Worm (Caenorhabditis elegans): Measurements from ENCODE around the gene nspb-2.

The nspb-2 gene

DNA sequence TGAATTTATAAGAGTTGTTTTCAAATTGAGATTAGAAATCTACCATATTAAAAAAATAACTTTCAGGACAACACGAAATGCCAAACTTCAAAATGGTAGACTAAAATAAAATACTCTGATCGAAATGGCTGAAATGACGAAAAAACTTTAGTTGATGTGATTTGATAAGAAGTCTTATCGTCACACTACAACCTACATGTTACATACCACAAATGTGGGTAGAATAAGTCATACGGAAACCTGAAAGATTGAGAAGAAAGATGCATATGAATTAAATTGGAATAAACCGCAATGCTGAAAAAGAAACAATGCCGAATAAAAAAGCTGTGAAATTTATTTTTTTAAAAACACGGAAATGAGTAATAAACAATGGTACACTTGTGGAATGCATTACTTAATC is 15.6 kb downstream of the nspb-2 start (continued):
- no peak for TF ChIP-seq lir-3 (tag; optimal IDR thresholded peaks at IDR 0.05)
- no peak for TF ChIP-seq nhr-102 (tag; optimal IDR thresholded peaks at IDR 0.05)
- TF ChIP-seq pqm-1 (tag; optimal IDR thresholded peaks at IDR 0.05): peak; percentile 18
- TF ChIP-seq Y105C5A.15 (GFP tag; IDR thresholded peaks at IDR 0.05): no peak
- no peak for TF ChIP-seq hlh-11 (tag; optimal IDR thresholded peaks at IDR 0.05)
- no peak for TF ChIP-seq snpc-4 (tag; optimal IDR thresholded peaks at IDR 0.05)

DNA sequence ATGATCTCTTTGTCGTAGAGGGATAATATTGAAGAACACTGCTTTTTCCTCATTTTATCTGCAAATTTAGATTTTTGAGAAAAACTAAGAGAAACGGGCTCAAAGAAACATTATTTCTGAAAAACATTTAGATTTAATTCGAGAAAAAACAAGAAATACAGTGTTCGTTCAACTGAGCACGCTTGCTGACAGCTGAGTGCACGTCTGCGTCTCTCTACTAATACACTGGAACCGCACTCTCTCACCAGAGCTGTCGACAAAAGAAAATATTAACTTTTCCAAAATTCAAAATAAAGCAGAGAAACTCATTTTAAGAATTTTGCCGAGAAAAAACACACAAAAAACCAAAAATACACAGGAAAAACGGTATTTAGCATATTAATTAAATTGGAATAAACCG is 21.8 kb downstream of the nspb-2 start, which contains the start of gene drh-1:
TSS of gene drh-1 (minus strand) at position 58 of the 400 bp plus-strand sequence.
- TF ChIP-seq lin-1 (GFP tag; IDR thresholded peaks at IDR 0.05) (no peak), lsy-2 (tag; optimal IDR thresholded peaks at IDR 0.05) (peak in 1 of 2 experiments; percentile 65), nhr-6 (tag; optimal IDR thresholded peaks at IDR 0.05) (peak; percentile 18), daf-8 (GFP tag; IDR thresholded peaks at IDR 0.05) (no peak), T26A8.4 (GFP tag; IDR thresholded peaks at IDR 0.05) (no peak), lin-38 (GFP tag; IDR thresholded peaks at IDR 0.05) (peak; percentile 68), mes-2 (tag; optimal IDR thresholded peaks at IDR 0.05; ENCODE audit: poor library complexity, severe bottlenecking) (peak; percentile 46), daf-16 (GFP tag; optimal IDR thresholded peaks at IDR 0.05) (no peak), daf-16 (tag; optimal IDR thresholded peaks at IDR 0.05) (peak; percentile 22), ZK337.2 (GFP tag; IDR thresholded peaks at IDR 0.05) (no peak), dve-1 (tag; optimal IDR thresholded peaks at IDR 0.05; ENCODE audit: insufficient read depth) (peak; percentile 44), snpc-1.2 (GFP tag; IDR thresholded peaks at IDR 0.05) (peak; percentile 73)

DNA sequence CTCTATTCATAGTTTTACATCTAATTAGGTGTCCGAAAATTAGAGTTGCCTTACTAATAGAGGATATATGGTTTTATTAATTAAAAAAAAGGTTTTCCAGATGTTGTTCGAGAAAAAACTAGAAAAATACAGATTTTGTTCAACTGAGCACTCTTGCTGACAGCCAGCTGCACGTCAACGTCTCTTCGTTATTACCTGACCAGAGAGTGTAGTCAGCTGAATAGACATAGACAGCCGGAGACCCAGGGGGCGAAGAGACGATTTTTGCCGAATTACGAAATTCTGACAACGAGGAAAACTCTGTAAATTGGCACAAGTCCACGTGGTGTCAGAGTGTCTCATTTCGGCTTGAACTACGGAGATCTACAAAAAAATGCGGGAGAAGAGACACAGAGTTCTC is 27.1 kb downstream of the nspb-2 start:
- TF ChIP-seq dve-1 (tag; optimal IDR thresholded peaks at IDR 0.05; ENCODE audit: insufficient read depth) (peak; percentile 28), mxl-3 (GFP tag; optimal IDR thresholded peaks at IDR 0.05) (peak; percentile 17), hlh-11 (tag; optimal IDR thresholded peaks at IDR 0.05) (peak; percentile 72), zfp-2 (tag; optimal IDR thresholded peaks at IDR 0.05) (no peak), lin-13 (GFP tag; optimal IDR thresholded peaks at IDR 0.05) (no peak), lsy-2 (tag; optimal IDR thresholded peaks at IDR 0.05) (peak in 1 of 2 experiments; percentile 34), hif-1 (tag; optimal IDR thresholded peaks at IDR 0.05) (peak in 1 of 2 experiments; percentile 12), daf-16 (GFP tag; optimal IDR thresholded peaks at IDR 0.05) (no peak), daf-16 (tag; optimal IDR thresholded peaks at IDR 0.05) (peak; percentile 26), lin-38 (GFP tag; IDR thresholded peaks at IDR 0.05) (peak; percentile 54), pha-4 (GFP tag; IDR thresholded peaks at IDR 0.05) (peak; percentile 52; the same call in 1 of the 2 replicates), pha-4 (tag; optimal IDR thresholded peaks at IDR 0.05) (no peak), hmg-1.1 (GFP tag; IDR thresholded peaks at IDR 0.05) (no peak), hlh-30 (tag; optimal IDR thresholded peaks at IDR 0.05; ENCODE audit: insufficient read depth) (peak; percentile 62), dmd-6 (GFP tag; IDR thresholded peaks at IDR 0.05) (peak; percentile 18; the same call in 1 of the 2 replicates), daf-12 (tag; optimal IDR thresholded peaks at IDR 0.05) (no peak), mep-1 (tag; optimal IDR thresholded peaks at IDR 0.05) (peak; percentile 29)

DNA sequence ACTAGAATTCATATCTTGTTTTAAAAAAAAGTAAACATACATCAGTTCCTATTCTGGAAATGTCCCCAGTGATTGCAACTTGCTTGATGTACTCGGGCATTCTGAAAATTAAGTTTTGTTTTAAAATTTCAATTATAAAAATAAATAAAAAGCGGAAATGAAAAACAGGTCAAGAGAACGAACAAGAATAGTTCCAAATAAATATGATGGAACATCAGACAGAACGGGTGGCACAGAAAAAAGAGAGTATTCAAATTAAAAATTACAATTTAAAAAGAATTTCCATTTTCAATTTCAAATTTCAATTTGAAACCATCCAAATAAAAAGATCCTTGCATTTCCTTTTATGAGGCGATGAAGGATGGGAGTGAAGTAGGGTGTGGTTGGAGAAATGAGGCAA is 29.8 kb downstream of the nspb-2 start, which contains the start of gene C01B10.3:
TSS of gene C01B10.3 (minus strand) at position 101 of the 400 bp plus-strand sequence.
- TF ChIP-seq ztf-7 (tag; optimal IDR thresholded peaks at IDR 0.05) (no peak), nhr-6 (tag; optimal IDR thresholded peaks at IDR 0.05) (no peak), nhr-10 (tag; optimal IDR thresholded peaks at IDR 0.05) (no peak), zfp-2 (tag; optimal IDR thresholded peaks at IDR 0.05) (no peak), pha-4 (GFP tag; IDR thresholded peaks at IDR 0.05) (no peak), pha-4 (tag; optimal IDR thresholded peaks at IDR 0.05) (no peak), duxl-1 (tag; optimal IDR thresholded peaks at IDR 0.05; ENCODE audit: poor library complexity) (no peak), daf-16 (GFP tag; optimal IDR thresholded peaks at IDR 0.05) (no peak), daf-16 (tag; optimal IDR thresholded peaks at IDR 0.05) (no peak), nhr-11 (tag; optimal IDR thresholded peaks at IDR 0.05) (no peak), lim-7 (GFP tag; IDR thresholded peaks at IDR 0.05) (no peak), ceh-28 (tag; optimal IDR thresholded peaks at IDR 0.05) (no peak), fos-1 (tag; optimal IDR thresholded peaks at IDR 0.05) (no peak), ztf-11 (tag; optimal IDR thresholded peaks at IDR 0.05) (no peak), set-16 (GFP tag; IDR thresholded peaks at IDR 0.05) (no peak), unc-62 (GFP tag; optimal IDR thresholded peaks at IDR 0.05 in 1 of 2) (no peak), unc-62 (tag; optimal IDR thresholded peaks at IDR 0.05) (no peak), saeg-2 (GFP tag; IDR thresholded peaks at IDR 0.05) (no peak)
